Fruit fly (Drosophila melanogaster) whole organism, embryonic: ENCODE measurements around the gene Tmep.

Source experiments
- Adf1 ChIP-seq: fragments of 200-800 bp; sonication (Bioruptor generic); IDR thresholded peaks from 2 replicates; pipeline ENCODE4 v1.3.6; 2022; ENCODE audit warnings: missing biosample characterization, missing genetic modification characterization
- Blimp-1 ChIP-seq: fragments of 200-800 bp; sonication (Bioruptor generic); optimal IDR thresholded peaks from 3 replicates; lab custom pipeline; 2018; ENCODE audit warnings: missing biosample characterization, missing genetic modification characterization, mild to moderate bottlenecking, moderate library complexity, missing genetic modification reagents
- C15 ChIP-seq: fragments of 200-800 bp; sonication (Bioruptor generic); IDR thresholded peaks from 3 replicates; pipeline ENCODE4 v1.3.6; 2022; ENCODE audit warnings: missing biosample characterization, missing genetic modification characterization
- CG10267 ChIP-seq: fragments of 200-800 bp; sonication (Bioruptor generic); optimal IDR thresholded peaks from 2 replicates; lab custom pipeline; 2018; ENCODE audit warnings: missing biosample characterization, mild to moderate bottlenecking, missing genetic modification characterization, moderate library complexity
- CG12299 ChIP-seq: fragments of 200-800 bp; sonication (Bioruptor generic); optimal IDR thresholded peaks from 2 replicates; lab custom pipeline; 2018; ENCODE audit warnings: missing biosample characterization, mild to moderate bottlenecking, missing genetic modification characterization
- CG1233 ChIP-seq: fragments of 200-800 bp; sonication (Bioruptor generic); optimal IDR thresholded peaks from 4 replicates; lab custom pipeline; 2018; ENCODE audit warnings: missing biosample characterization, mild to moderate bottlenecking, missing genetic modification characterization
- CG12659 ChIP-seq: fragments of 200-800 bp; sonication (Bioruptor generic); optimal IDR thresholded peaks from 3 replicates; lab custom pipeline; 2017; ENCODE audit warnings: mild to moderate bottlenecking, missing biosample characterization, missing genetic modification reagents, missing genetic modification characterization
- CG13775 ChIP-seq: fragments of 200-800 bp; sonication (Bioruptor generic); optimal IDR thresholded peaks from 3 replicates; lab custom pipeline; 2017; ENCODE audit warnings: missing biosample characterization, mild to moderate bottlenecking, missing genetic modification characterization
- CG15011 ChIP-seq: fragments of 200-800 bp; sonication (Bioruptor generic); optimal IDR thresholded peaks from 3 replicates; lab custom pipeline; 2018; ENCODE audit warnings: missing biosample characterization, mild to moderate bottlenecking, missing genetic modification characterization
- CG15514 ChIP-seq: fragments of 200-800 bp; sonication (Bioruptor generic); optimal IDR thresholded peaks from 3 replicates; lab custom pipeline; 2017; ENCODE audit warnings: missing biosample characterization, missing genetic modification characterization, mild to moderate bottlenecking, moderate library complexity, missing genetic modification reagents
- CG17328 ChIP-seq: fragments of 200-800 bp; sonication (Bioruptor generic); IDR thresholded peaks from 2 replicates; pipeline ENCODE4 v1.3.6; 2022; ENCODE audit warnings: missing biosample characterization, missing genetic modification characterization
- CG18262 ChIP-seq: fragments of 200-800 bp; optimal IDR thresholded peaks from 3 replicates; lab custom pipeline; 2019; ENCODE audit warnings: missing biosample characterization, mild to moderate bottlenecking, missing genetic modification characterization, moderate library complexity
- CG1832 ChIP-seq: fragments of 200-800 bp; sonication (Bioruptor generic); optimal IDR thresholded peaks from 2 replicates; lab custom pipeline; 2017; ENCODE audit warnings: missing biosample characterization, mild to moderate bottlenecking, missing genetic modification characterization, inconsistent platforms
- CG2120 ChIP-seq: fragments of 200-800 bp; sonication (Bioruptor generic); optimal IDR thresholded peaks from 3 replicates; lab custom pipeline; 2016; ENCODE audit warnings: missing biosample characterization, missing genetic modification characterization
- CG4617 ChIP-seq: fragments of 200-800 bp; sonication (Bioruptor generic); optimal IDR thresholded peaks from 3 replicates; lab custom pipeline; 2016; ENCODE audit warnings: missing biosample characterization, missing genetic modification characterization, borderline replicate concordance
- CG4820 ChIP-seq: fragments of 200-800 bp; sonication (Bioruptor generic); optimal IDR thresholded peaks from 3 replicates; lab custom pipeline; 2016; ENCODE audit warnings: missing biosample characterization, missing genetic modification characterization
- CG5245 ChIP-seq: fragments of 200-800 bp; sonication (Bioruptor generic); optimal IDR thresholded peaks from 3 replicates; lab custom pipeline; 2016; ENCODE audit warnings: missing biosample characterization, missing genetic modification characterization
- CG7928 ChIP-seq: fragments of 200-800 bp; sonication (Bioruptor generic); optimal IDR thresholded peaks from 2 replicates; lab custom pipeline; 2017; ENCODE audit warnings: missing biosample characterization, mild to moderate bottlenecking, missing genetic modification characterization
- CG9797 ChIP-seq: fragments of 200-800 bp; sonication (Bioruptor generic); optimal IDR thresholded peaks from 3 replicates; lab custom pipeline; 2018; ENCODE audit warnings: missing biosample characterization, mild to moderate bottlenecking, missing genetic modification characterization
- D ChIP-seq, 2 experiments: fragments of 200-800 bp in 1 of 2; fragments of >200 bp in 1 of 2; sonication (Bioruptor generic) in 1 of 2; optimal IDR thresholded peaks; 2 replicates in 1 of 2; 3 replicates in 1 of 2; lab custom pipeline; 2017; ENCODE audit warnings: mild to moderate bottlenecking in 1 of 2, missing biosample characterization in 1 of 2, missing genetic modification characterization in 1 of 2, missing genetic modification reagents in 1 of 2
- Dp ChIP-seq: fragments of 200-800 bp; sonication (Bioruptor generic); optimal IDR thresholded peaks from 2 replicates; lab custom pipeline; 2018; ENCODE audit warnings: missing biosample characterization, mild to moderate bottlenecking, missing genetic modification characterization, moderate library complexity
- Ets97D ChIP-seq: fragments of 200-800 bp; sonication (Bioruptor generic); optimal IDR thresholded peaks from 3 replicates; lab custom pipeline; 2016; ENCODE audit warnings: missing biosample characterization, missing genetic modification characterization
- GATAe ChIP-seq: fragments of 200-800 bp; sonication (Bioruptor generic); conservative IDR thresholded peaks from 2 replicates; pipeline ENCODE4 v1.3.6; 2022; ENCODE audit warnings: missing biosample characterization, missing genetic modification characterization
- Lhr ChIP-seq: fragments of 200-800 bp; sonication (Bioruptor generic); optimal IDR thresholded peaks from 3 replicates; lab custom pipeline; 2017; ENCODE audit warnings: mild to moderate bottlenecking, missing biosample characterization, missing genetic modification reagents, missing genetic modification characterization
- MBD-R2 ChIP-seq: fragments of 200-800 bp; sonication (Bioruptor generic); IDR thresholded peaks from 2 replicates; pipeline ENCODE4 v1.3.6; 2022; ENCODE audit warnings: missing biosample characterization, missing genetic modification characterization
- MESR4 ChIP-seq: fragments of 200-800 bp; sonication (Bioruptor generic); optimal IDR thresholded peaks from 2 replicates; lab custom pipeline; 2018; ENCODE audit warnings: missing biosample characterization, mild to moderate bottlenecking, missing genetic modification characterization, moderate library complexity
- Med ChIP-seq: fragments of 200-800 bp; sonication (Bioruptor generic); peaks from one replicate; lab custom pipeline; 2016; ENCODE audit warnings: missing biosample characterization, missing genetic modification characterization, mild to moderate bottlenecking, inconsistent platforms, moderate library complexity
- NfI ChIP-seq: fragments of 200-800 bp; sonication (Bioruptor generic); optimal IDR thresholded peaks from 3 replicates; lab custom pipeline; 2018; ENCODE audit warnings: missing biosample characterization, mild to moderate bottlenecking, missing genetic modification characterization, moderate library complexity
- PHDP ChIP-seq: fragments of 200-800 bp; sonication (Bioruptor generic); optimal IDR thresholded peaks from 3 replicates; lab custom pipeline; 2018; ENCODE audit warnings: missing biosample characterization, mild to moderate bottlenecking, missing genetic modification characterization, moderate library complexity
- YL-1 ChIP-seq: fragments of 200-800 bp; sonication (Bioruptor generic); optimal IDR thresholded peaks from 3 replicates; lab custom pipeline; 2017; ENCODE audit warnings: missing biosample characterization, mild to moderate bottlenecking, missing genetic modification characterization
- cg ChIP-seq: fragments of 200-800 bp; sonication (Bioruptor generic); optimal IDR thresholded peaks from 3 replicates; lab custom pipeline; 2019; ENCODE audit warnings: missing biosample characterization, mild to moderate bottlenecking, missing genetic modification characterization, moderate library complexity
- chinmo ChIP-seq: fragments of 200-800 bp; sonication (Bioruptor generic); IDR thresholded peaks from 4 replicates; pipeline ENCODE4 v1.3.6; 2022; ENCODE audit warnings: missing biosample characterization, missing genetic modification characterization; ENCODE audit not compliant: partially characterized antibody
- ci ChIP-seq: fragments of 200-800 bp; sonication (Bioruptor generic); IDR thresholded peaks from 3 replicates; pipeline ENCODE4 v1.3.6; 2022; ENCODE audit warnings: missing biosample characterization, missing genetic modification characterization
- dm ChIP-seq: fragments of 200-800 bp; sonication (Bioruptor generic); optimal IDR thresholded peaks from 3 replicates; lab custom pipeline; 2016; ENCODE audit warnings: missing biosample characterization, missing genetic modification characterization
- ems ChIP-seq: fragments of 200-800 bp; sonication (Bioruptor generic); optimal IDR thresholded peaks from 3 replicates; lab custom pipeline; 2016; ENCODE audit warnings: missing biosample characterization, missing genetic modification characterization
- gfzf ChIP-seq: fragments of 200-800 bp; sonication (Bioruptor generic); optimal IDR thresholded peaks from 2 replicates; lab custom pipeline; 2016; ENCODE audit warnings: missing biosample characterization, mild to moderate bottlenecking, missing genetic modification characterization, moderate library complexity
- grau ChIP-seq: fragments of 200-800 bp; optimal IDR thresholded peaks from 3 replicates; lab custom pipeline; 2019; ENCODE audit warnings: missing biosample characterization, mild to moderate bottlenecking, missing genetic modification characterization, moderate library complexity
- knrl ChIP-seq: fragments of 200-800 bp; sonication (Bioruptor generic); IDR thresholded peaks from 3 replicates; pipeline ENCODE4 v1.3.6; 2022; ENCODE audit warnings: missing biosample characterization, missing genetic modification characterization; ENCODE audit not compliant: partially characterized antibody
- nerfin-1 ChIP-seq: fragments of 200-800 bp; sonication (Bioruptor generic); optimal IDR thresholded peaks from 3 replicates; lab custom pipeline; 2019; ENCODE audit warnings: missing biosample characterization, mild to moderate bottlenecking, missing genetic modification characterization, moderate library complexity
- phol ChIP-seq: fragments of 200-800 bp; sonication (Bioruptor generic); optimal IDR thresholded peaks from 3 replicates; lab custom pipeline; 2018; ENCODE audit warnings: missing biosample characterization, mild to moderate bottlenecking, missing genetic modification characterization, moderate library complexity
- pzg ChIP-seq: fragments of 200-800 bp; sonication (Bioruptor generic); optimal IDR thresholded peaks from 3 replicates; lab custom pipeline; 2018; ENCODE audit warnings: missing biosample characterization, mild to moderate bottlenecking, missing genetic modification characterization, moderate library complexity
- slou ChIP-seq: fragments of 200-800 bp; sonication (Bioruptor generic); optimal IDR thresholded peaks from 3 replicates; lab custom pipeline; 2016; ENCODE audit warnings: missing biosample characterization, missing genetic modification characterization
- sob ChIP-seq: fragments of 200-800 bp; sonication (Bioruptor generic); IDR thresholded peaks from 2 replicates; pipeline ENCODE4 v1.3.6; 2022; ENCODE audit warnings: missing biosample characterization, missing genetic modification characterization
- sug ChIP-seq: fragments of 200-800 bp; optimal IDR thresholded peaks from 2 replicates; lab custom pipeline; 2019; ENCODE audit warnings: missing biosample characterization, mild to moderate bottlenecking, missing genetic modification characterization, moderate library complexity
- trem ChIP-seq: fragments of 200-800 bp; optimal IDR thresholded peaks from 3 replicates; lab custom pipeline; 2019; ENCODE audit warnings: missing biosample characterization, mild to moderate bottlenecking, missing genetic modification characterization, moderate library complexity
- twi ChIP-seq: fragments of 200-800 bp; optimal IDR thresholded peaks from 2 replicates; lab custom pipeline; 2019; ENCODE audit warnings: missing biosample characterization, mild to moderate bottlenecking, missing genetic modification characterization, moderate library complexity
- vvl ChIP-seq: fragments of 200-800 bp; sonication (Bioruptor generic); IDR thresholded peaks from 2 replicates; pipeline ENCODE4 v1.3.6; 2022; ENCODE audit warnings: missing biosample characterization, missing genetic modification characterization

Gene Tmep

DNA sequence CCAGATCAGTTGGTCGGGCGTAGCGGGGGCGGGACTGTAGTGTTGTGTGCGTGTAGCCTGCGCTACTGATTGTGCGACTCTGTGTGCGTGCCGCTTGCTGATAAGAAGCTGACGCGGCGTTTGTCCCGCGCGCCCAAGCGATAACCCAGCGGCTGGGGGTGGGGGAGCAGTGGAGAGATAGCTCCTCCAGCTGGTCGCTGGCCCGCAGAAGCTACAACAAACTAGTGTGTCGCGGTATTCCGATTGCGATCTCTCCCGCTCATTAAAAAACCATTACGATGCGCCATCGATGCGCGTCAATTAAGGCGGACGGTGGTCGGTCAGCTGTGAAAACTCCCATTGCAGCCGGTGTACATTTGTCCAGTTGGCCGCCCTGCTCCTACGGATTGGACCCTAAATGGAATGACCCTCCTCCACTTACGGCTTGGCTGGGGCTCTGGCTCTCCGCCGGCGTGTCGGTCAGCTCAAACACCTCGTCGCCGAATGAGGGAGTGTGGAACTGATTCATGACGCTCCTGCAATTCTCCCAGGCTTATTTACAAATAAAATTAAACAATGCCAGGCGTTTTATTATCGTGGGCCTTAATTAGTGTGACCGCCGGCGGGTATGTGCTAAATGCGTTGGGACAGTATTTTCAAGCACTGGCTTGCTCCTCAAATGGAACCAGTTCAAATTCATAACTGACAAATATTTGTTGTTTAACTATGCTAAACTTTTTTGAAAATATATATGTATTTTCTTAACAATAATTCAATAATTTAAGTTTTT lies 33.3 kb downstream of the Tmep start, which contains the start of gene CG12104 (continued):
- TF ChIP-seq Lhr (GFP tag; lab: Kevin White, UChicago): peak; percentile 43
- TF ChIP-seq grau: peak; percentile 37
- TF ChIP-seq CG9797 (GFP tag; lab: Kevin White, UChicago): peak; percentile 74
- peak; percentile 88 for TF ChIP-seq CG10267
- peak; percentile 47 for TF ChIP-seq CG12659 (GFP tag; lab: Kevin White, UChicago)
- peak; percentile 76 for TF ChIP-seq gfzf (GFP tag; lab: Kevin White, UChicago)
- TF ChIP-seq CG15514 (GFP tag; lab: Kevin White, UChicago): peak; percentile 99
- peak; percentile 10 for TF ChIP-seq CG2120 (GFP tag; lab: Kevin White, UChicago)
- TF ChIP-seq Med (GFP tag; lab: Kevin White, UChicago): peak; percentile 82
- TF ChIP-seq D (optimal IDR thresholded peaks at IDR 0.05; lab: Kevin White, UChicago): no peak
- peak; percentile 14 for TF ChIP-seq D (GFP tag; optimal IDR thresholded peaks at IDR 0.05; lab: Kevin White, UChicago)
- TF ChIP-seq CG7928 (GFP tag; lab: Kevin White, UChicago): no peak
- TF ChIP-seq YL-1 (GFP tag; lab: Kevin White, UChicago): peak; percentile 41
- TF ChIP-seq pzg (GFP tag; lab: Kevin White, UChicago): peak; percentile 58
- peak; percentile 38 for TF ChIP-seq CG13775 (GFP tag; lab: Kevin White, UChicago)
- peak; percentile 79 for TF ChIP-seq cg (GFP tag; lab: Kevin White, UChicago)
- peak; percentile 96 for TF ChIP-seq GATAe (GFP tag; lab: Robert Waterston, UW)
- no peak for TF ChIP-seq CG15011 (GFP tag; lab: Kevin White, UChicago)
- peak; percentile 37; the same call in 1 of the 2 replicates for TF ChIP-seq vvl (GFP tag; lab: Robert Waterston, UW)
- peak; percentile 53 for TF ChIP-seq trem (tag; lab: Kevin White, UChicago)
- peak; percentile 16 for TF ChIP-seq phol (tag; lab: Kevin White, UChicago)
- no peak for TF ChIP-seq CG1832 (GFP tag; lab: Kevin White, UChicago)
- peak; percentile 11 for TF ChIP-seq nerfin-1 (tag; lab: Kevin White, UChicago)
- no peak for TF ChIP-seq ems (GFP tag; lab: Kevin White, UChicago)
- peak; percentile 14 for TF ChIP-seq PHDP (tag; lab: Kevin White, UChicago)
- no peak for TF ChIP-seq CG4820 (GFP tag; lab: Kevin White, UChicago)
- TF ChIP-seq Blimp-1 (GFP tag; lab: Kevin White, UChicago): no peak
- no peak for TF ChIP-seq C15 (GFP tag; lab: Robert Waterston, UW)
- TF ChIP-seq MBD-R2 (GFP tag; lab: Robert Waterston, UW): peak; percentile 75
- peak; percentile 20 for TF ChIP-seq Dp (GFP tag; lab: Kevin White, UChicago)
- TF ChIP-seq sug (tag; lab: Kevin White, UChicago): peak; percentile 91
- peak; percentile 16 for TF ChIP-seq CG18262 (tag; lab: Kevin White, UChicago)
- peak; percentile 68 for TF ChIP-seq CG4617 (GFP tag; lab: Kevin White, UChicago)
- peak; percentile 62 for TF ChIP-seq MESR4
- TF ChIP-seq CG12299 (tag; lab: Kevin White, UChicago): peak; percentile 29
- TF ChIP-seq slou (GFP tag; lab: Kevin White, UChicago): no peak
- TF ChIP-seq NfI (GFP tag; lab: Kevin White, UChicago): peak; percentile 44
- peak; percentile 73 for TF ChIP-seq Adf1
- 0 out of 2 replicates have a peak, but pooled peaks have one; percentile 14 for TF ChIP-seq sob
- TF ChIP-seq ci (GFP tag; lab: Robert Waterston, UW): 0 out of 3 replicates have a peak, but pooled peaks have one; percentile 14
- peak; percentile 38 for TF ChIP-seq CG1233 (GFP tag; lab: Kevin White, UChicago)
- TF ChIP-seq Ets97D: peak; percentile 90
- no peak for TF ChIP-seq dm (GFP tag; lab: Kevin White, UChicago)
- 0 out of 3 replicates have a peak, but pooled peaks have one; percentile 21 for TF ChIP-seq knrl (GFP tag; lab: Robert Waterston, UW)
- TF ChIP-seq CG5245 (GFP tag; lab: Kevin White, UChicago): no peak
- peak; percentile 70; the same call in 1 of the 4 replicates for TF ChIP-seq chinmo (GFP tag; lab: Robert Waterston, UW)
- TF ChIP-seq twi (tag; lab: Kevin White, UChicago): no peak
- 0 out of 2 replicates have a peak, but pooled peaks have one; percentile 7 for TF ChIP-seq CG17328
